Worm (Caenorhabditis elegans) whole organism, L1 larva: ENCODE data around the gene ctsa-3.2.
A peak's percentile ranks its signal among the peaks of the same experiment; 100 is the strongest.

Experiments
- C16A3.4 ChIP-seq: fragments of 150-350 bp; optimal IDR thresholded peaks from 2 replicates; lab custom pipeline; 2014; ENCODE audit warnings: missing biosample characterization, missing genetic modification characterization
- alr-1 ChIP-seq: fragments of 200-800 bp; sonication (Bioruptor generic); optimal IDR thresholded peaks from 2 replicates; lab custom pipeline; 2018; ENCODE audit warnings: borderline replicate concordance, mild to moderate bottlenecking, missing genetic modification characterization, missing compliant biosample characterization
- aly-2 ChIP-seq: fragments of 150-350 bp; optimal IDR thresholded peaks from 2 replicates; lab custom pipeline; 2014; ENCODE audit warnings: missing biosample characterization, missing genetic modification characterization
- blmp-1 ChIP-seq: fragments of 150-350 bp; optimal IDR thresholded peaks from 2 replicates; lab custom pipeline; 2014; ENCODE audit warnings: missing biosample characterization, missing genetic modification characterization
- ceh-63 ChIP-seq: fragments of 200-800 bp; sonication (Bioruptor generic); optimal IDR thresholded peaks from 2 replicates; lab custom pipeline; 2018; ENCODE audit warnings: mild to moderate bottlenecking, missing genetic modification characterization, missing compliant biosample characterization
- ceh-8 ChIP-seq: fragments of 200-800 bp; sonication (Bioruptor generic); optimal IDR thresholded peaks from 2 replicates; lab custom pipeline; 2018; ENCODE audit warnings: mild to moderate bottlenecking, missing genetic modification characterization, moderate library complexity, missing compliant biosample characterization
- ceh-82 ChIP-seq, 3 experiments: fragments of 150-350 bp in 1 of 3; sonication (generic microtip) in 2 of 3; optimal IDR thresholded peaks; 2 replicates each; lab custom pipeline; 2014 to 2017; ENCODE audit warnings: missing biosample characterization in 3 of 3, missing genetic modification characterization in 3 of 3
- ceh-90 ChIP-seq: sonication (generic microtip); optimal IDR thresholded peaks from 2 replicates; lab custom pipeline; 2016; ENCODE audit warnings: missing genetic modification characterization, missing compliant biosample characterization
- ces-1 ChIP-seq: fragments of 150-350 bp; optimal IDR thresholded peaks from 2 replicates; lab custom pipeline; 2014; ENCODE audit warnings: missing biosample characterization, missing genetic modification reagents, missing genetic modification characterization
- efl-1 ChIP-seq, 4 experiments: fragments of 150-350 bp; optimal IDR thresholded peaks in 3 of 4; peaks in 1 of 4; 1 replicate in 1 of 4; 2 replicates in 3 of 4; lab custom pipeline; 2014; ENCODE audit warnings: missing biosample characterization in 2 of 4, missing genetic modification characterization in 2 of 4, missing genetic modification reagents in 2 of 4
- efl-3 ChIP-seq: fragments of 200-800 bp; sonication (Bioruptor generic); optimal IDR thresholded peaks from 2 replicates; lab custom pipeline; 2018; ENCODE audit warnings: mild to moderate bottlenecking, missing genetic modification characterization, missing compliant biosample characterization
- egl-13 ChIP-seq: sonication (generic microtip); optimal IDR thresholded peaks from 2 replicates; lab custom pipeline; 2016; ENCODE audit warnings: missing genotype, missing genetic modification reagents, missing genetic modification characterization, missing compliant biosample characterization
- egl-27 ChIP-seq, 2 experiments: fragments of 150-350 bp in 1 of 2; sonication (generic microtip); optimal IDR thresholded peaks; 3 replicates each; lab custom pipeline; 2017 to 2018; ENCODE audit warnings: missing biosample characterization in 2 of 2, missing genetic modification characterization in 2 of 2, missing genetic modification reagents in 2 of 2
- elt-3 ChIP-seq, 6 experiments: fragments of 150-350 bp in 1 of 6; sonication (generic microtip); optimal IDR thresholded peaks; 2 replicates each; lab custom pipeline; 2017 to 2018; ENCODE audit warnings: missing biosample characterization in 6 of 6, missing genetic modification characterization in 6 of 6, inconsistent platforms in 1 of 6
- ets-5 ChIP-seq: fragments of 200-800 bp; sonication (Bioruptor generic); IDR thresholded peaks from 2 replicates; pipeline ENCODE4 v1.3.6; 2022; ENCODE audit warnings: missing genetic modification characterization, missing compliant biosample characterization
- fkh-8 ChIP-seq: sonication (generic microtip); optimal IDR thresholded peaks from 2 replicates; lab custom pipeline; 2016; ENCODE audit warnings: mild to moderate bottlenecking, missing genetic modification characterization, missing compliant biosample characterization
- fos-1 ChIP-seq: fragments of 150-350 bp; optimal IDR thresholded peaks from 2 replicates; lab custom pipeline; 2014; ENCODE audit warnings: missing biosample characterization, missing genetic modification characterization
- hlh-4 ChIP-seq: sonication (generic microtip); optimal IDR thresholded peaks from 2 replicates; lab custom pipeline; 2016; ENCODE audit warnings: mild to moderate bottlenecking, missing genetic modification characterization, missing compliant biosample characterization
- hpl-2 ChIP-seq: fragments of 150-350 bp; optimal IDR thresholded peaks from 2 replicates; lab custom pipeline; 2014; ENCODE audit warnings: missing biosample characterization, missing genetic modification reagents, missing genetic modification characterization
- isw-1 ChIP-seq: fragments of 200-800 bp; sonication (Bioruptor generic); IDR thresholded peaks from 2 replicates; pipeline ENCODE4 v1.3.6; 2022; ENCODE audit warnings: missing genetic modification characterization, missing compliant biosample characterization
- lin-14 ChIP-seq: fragments of 200-800 bp; sonication (Bioruptor generic); optimal IDR thresholded peaks from 2 replicates; lab custom pipeline; 2018; ENCODE audit warnings: mild to moderate bottlenecking, missing genetic modification characterization, moderate library complexity, missing compliant biosample characterization
- lin-39 ChIP-seq: fragments of 150-350 bp; optimal IDR thresholded peaks from 2 replicates; lab custom pipeline; 2014; ENCODE audit warnings: missing biosample characterization, missing genetic modification reagents, missing genetic modification characterization
- mdl-1 ChIP-seq, 2 experiments: fragments of 150-350 bp; optimal IDR thresholded peaks; 2 replicates each; lab custom pipeline; 2014 to 2017; ENCODE audit warnings: missing biosample characterization in 2 of 2, missing genetic modification characterization in 2 of 2, inconsistent platforms in 1 of 2
- mep-1 ChIP-seq: fragments of 150-350 bp; optimal IDR thresholded peaks from 2 replicates; lab custom pipeline; 2014; ENCODE audit warnings: missing biosample characterization, missing genetic modification characterization
- nhr-19 ChIP-seq: fragments of 200-800 bp; sonication (Bioruptor generic); conservative IDR thresholded peaks from 2 replicates; pipeline ENCODE4 v1.3.6; 2022; ENCODE audit warnings: missing genetic modification characterization, missing compliant biosample characterization
- nhr-76 ChIP-seq: sonication (generic microtip); optimal IDR thresholded peaks from 2 replicates; lab custom pipeline; 2017; ENCODE audit warnings: missing biosample characterization, missing genetic modification characterization
- nhr-84 ChIP-seq: sonication (generic microtip); optimal IDR thresholded peaks from 2 replicates; lab custom pipeline; 2017; ENCODE audit warnings: missing biosample characterization, missing genetic modification characterization
- nhr-85 ChIP-seq: sonication (generic microtip); peaks from one replicate; lab custom pipeline; 2016; ENCODE audit warnings: missing genetic modification characterization, inconsistent platforms, missing compliant biosample characterization
- nhr-90 ChIP-seq: sonication (generic microtip); optimal IDR thresholded peaks from 2 replicates; lab custom pipeline; 2016; ENCODE audit warnings: mild to moderate bottlenecking, missing genetic modification characterization, missing compliant biosample characterization; ENCODE audit not compliant: poor library complexity
- pag-3 ChIP-seq: sonication (generic microtip); optimal IDR thresholded peaks from 2 replicates; lab custom pipeline; 2017; ENCODE audit warnings: missing genetic modification characterization, mild to moderate bottlenecking, missing compliant biosample characterization, antibody characterized with exemption, borderline replicate concordance; ENCODE audit not compliant: insufficient read depth
- rnt-1 ChIP-seq: sonication (generic microtip); optimal IDR thresholded peaks from 2 replicates; lab custom pipeline; 2016; ENCODE audit warnings: mild to moderate bottlenecking, missing genetic modification characterization, moderate library complexity, missing compliant biosample characterization
- snpc-4 ChIP-seq: fragments of 150-350 bp; optimal IDR thresholded peaks from 2 replicates; lab custom pipeline; 2014; ENCODE audit warnings: missing biosample characterization, missing genetic modification characterization
- snu-23 ChIP-seq: sonication (generic microtip); optimal IDR thresholded peaks from 2 replicates; lab custom pipeline; 2016; ENCODE audit warnings: missing genetic modification characterization, missing compliant biosample characterization
- sox-4 ChIP-seq: sonication (generic microtip); optimal IDR thresholded peaks from 2 replicates; lab custom pipeline; 2016; ENCODE audit warnings: missing genetic modification characterization, missing compliant biosample characterization
- sup-37 ChIP-seq: fragments of 200-800 bp; sonication (Bioruptor generic); optimal IDR thresholded peaks from 2 replicates; lab custom pipeline; 2018; ENCODE audit warnings: mild to moderate bottlenecking, missing genetic modification characterization, missing compliant biosample characterization
- swsn-7 ChIP-seq: sonication (generic microtip); optimal IDR thresholded peaks from 2 replicates; lab custom pipeline; 2016; ENCODE audit warnings: missing genetic modification characterization, missing compliant biosample characterization
- tbx-2 ChIP-seq: sonication (generic microtip); optimal IDR thresholded peaks from 2 replicates; lab custom pipeline; 2016; ENCODE audit warnings: missing genetic modification characterization, missing compliant biosample characterization
- tlp-1 ChIP-seq: fragments of 150-350 bp; optimal IDR thresholded peaks from 2 replicates; lab custom pipeline; 2014; ENCODE audit warnings: missing biosample characterization, missing genetic modification characterization
- unc-130 ChIP-seq: fragments of 150-350 bp; optimal IDR thresholded peaks from 2 replicates; lab custom pipeline; 2017; ENCODE audit warnings: missing biosample characterization, missing genetic modification characterization, inconsistent platforms
- unc-98 ChIP-seq: fragments of 200-800 bp; sonication (Bioruptor generic); IDR thresholded peaks from 2 replicates; pipeline ENCODE4 v1.3.6; 2022; ENCODE audit warnings: missing genetic modification characterization, missing compliant biosample characterization
- vab-15 ChIP-seq: sonication (generic microtip); optimal IDR thresholded peaks from 2 replicates; lab custom pipeline; 2017; ENCODE audit warnings: missing genotype, mild to moderate bottlenecking, missing genetic modification characterization, missing compliant biosample characterization
- zip-4 ChIP-seq: fragments of 200-800 bp; sonication (Bioruptor generic); optimal IDR thresholded peaks from 2 replicates; lab custom pipeline; 2018; ENCODE audit warnings: mild to moderate bottlenecking, missing genetic modification characterization, moderate library complexity, missing compliant biosample characterization
- ztf-4 ChIP-seq: fragments of 150-350 bp; optimal IDR thresholded peaks from 2 replicates; lab custom pipeline; 2014; ENCODE audit warnings: missing biosample characterization, missing genetic modification characterization

The ctsa-3.2 gene

ce11 chrII:9880826-9881225, 5.8 kb downstream of the ctsa-3.2 start, which contains the start of gene C08H9.15:
C08H9.15 (plus strand) TSS chrII:9881193.
- TF ChIP-seq mep-1 (tag; lab: Kevin White, UChicago) (no peak), alr-1 (tag; lab: Kevin White, UChicago) (no peak), nhr-85 (tag; lab: Kevin White, UChicago) (peak; percentile 61), ceh-82 (tag; optimal IDR thresholded peaks at IDR 0.05; lab: Kevin White, UChicago) (no peak), snu-23 (GFP tag; lab: Kevin White, UChicago) (no peak), efl-3 (GFP tag; lab: Kevin White, UChicago) (no peak), tbx-2 (no peak), fos-1 (tag; lab: Kevin White, UChicago) (no peak), vab-15 (tag; lab: Kevin White, UChicago) (no peak), sox-4 (tag; lab: Kevin White, UChicago) (no peak), blmp-1 (tag; lab: Kevin White, UChicago) (peak; percentile 85), elt-3 (tag; optimal IDR thresholded peaks at IDR 0.05; lab: Kevin White, UChicago) (peak in 4 of 6 experiments; percentile 16 to 64 (median 45)), isw-1 (GFP tag; lab: Robert Waterston, UW) (no peak), snpc-4 (tag; lab: Kevin White, UChicago) (no peak), ets-5 (GFP tag; lab: Robert Waterston, UW) (no peak), nhr-90 (no peak), egl-27 (tag; optimal IDR thresholded peaks at IDR 0.05; lab: Kevin White, UChicago) (no peak)

- TF ChIP-seq ces-1 (no peak), aly-2 (no peak), swsn-7 (tag; lab: Kevin White, UChicago) (no peak), ceh-63 (GFP tag; lab: Kevin White, UChicago) (no peak), vab-15 (tag; lab: Kevin White, UChicago) (no peak), hlh-4 (tag; lab: Kevin White, UChicago) (no peak), mdl-1 (tag; optimal IDR thresholded peaks at IDR 0.05; lab: Kevin White, UChicago) (no peak), pag-3 (tag; lab: Kevin White, UChicago) (no peak), nhr-90 (no peak)
These were observed 11.2 kb downstream of the ctsa-3.2 start, which contains the start of gene algn-8 for ce11 chrII:9886216-9886615. algn-8 (minus strand) TSS chrII:9886442.

ce11 chrII:9888549-9888948, 13.6 kb downstream of the ctsa-3.2 start:
- no peak for TF ChIP-seq snu-23 (GFP tag; lab: Kevin White, UChicago)
- no peak for TF ChIP-seq snpc-4 (tag; lab: Kevin White, UChicago)
- TF ChIP-seq nhr-19 (GFP tag; lab: Robert Waterston, UW), result no peak
- TF ChIP-seq ces-1, result no peak
- no peak for TF ChIP-seq sox-4 (tag; lab: Kevin White, UChicago)
- TF ChIP-seq C16A3.4 (tag; lab: Kevin White, UChicago), result no peak
- no peak for TF ChIP-seq efl-1 (optimal IDR thresholded peaks at IDR 0.05; lab: Kevin White, UChicago)
- no peak for TF ChIP-seq efl-1 (GFP tag; optimal IDR thresholded peaks at IDR 0.05 in 1 of 2; lab: Kevin White, UChicago)
- no peak for TF ChIP-seq blmp-1 (tag; lab: Kevin White, UChicago)
- no peak for TF ChIP-seq fos-1 (tag; lab: Kevin White, UChicago)
- no peak for TF ChIP-seq zip-4 (GFP tag; lab: Kevin White, UChicago)
- TF ChIP-seq nhr-90, result no peak
- TF ChIP-seq ztf-4, result no peak
- no peak for TF ChIP-seq nhr-76 (tag; lab: Kevin White, UChicago)
- TF ChIP-seq mdl-1 (tag; optimal IDR thresholded peaks at IDR 0.05; lab: Kevin White, UChicago), result no peak
- TF ChIP-seq tlp-1, result no peak
- TF ChIP-seq rnt-1 (tag; lab: Kevin White, UChicago), result no peak

ce11 chrII:9891031-9891689, 16.2 kb downstream of the ctsa-3.2 start, which contains the start of gene vgln-1:
vgln-1 (minus strand) TSS chrII:9891081.
- peak; percentile 59 for TF ChIP-seq lin-14 (GFP tag; lab: Kevin White, UChicago)
- no peak for TF ChIP-seq C16A3.4 (tag; lab: Kevin White, UChicago)
- no peak for TF ChIP-seq nhr-90
- TF ChIP-seq lin-39 (tag; lab: Kevin White, UChicago), result no peak
- TF ChIP-seq pag-3 (tag; lab: Kevin White, UChicago), result no peak
- no peak for TF ChIP-seq alr-1 (tag; lab: Kevin White, UChicago)
- no peak for TF ChIP-seq egl-13
- no peak for TF ChIP-seq unc-98 (GFP tag; lab: Robert Waterston, UW)
- TF ChIP-seq efl-3 (GFP tag; lab: Kevin White, UChicago), result no peak
- peak; percentile 74 for TF ChIP-seq blmp-1 (tag; lab: Kevin White, UChicago)
- no peak for TF ChIP-seq ceh-8 (GFP tag; lab: Kevin White, UChicago)
- TF ChIP-seq unc-130, result no peak
- TF ChIP-seq hpl-2 (GFP tag; lab: Kevin White, UChicago), result no peak
- TF ChIP-seq sup-37 (GFP tag; lab: Kevin White, UChicago), result no peak
- peak; percentile 5 to 23 for TF ChIP-seq efl-1 (optimal IDR thresholded peaks at IDR 0.05; lab: Kevin White, UChicago)
- peak in 1 of 2 experiments; percentile 77 for TF ChIP-seq efl-1 (GFP tag; optimal IDR thresholded peaks at IDR 0.05 in 1 of 2; lab: Kevin White, UChicago)
- no peak for TF ChIP-seq nhr-84 (tag; lab: Kevin White, UChicago)
- no peak for TF ChIP-seq fkh-8
- no peak for TF ChIP-seq ceh-90 (tag; lab: Kevin White, UChicago)
- TF ChIP-seq zip-4 (GFP tag; lab: Kevin White, UChicago), result no peak
